Fruit fly (Drosophila melanogaster) whole organism, embryonic: ENCODE results near the gene Pc.
A peak's percentile ranks its signal among the peaks of the same experiment; 100 is the strongest.

Experiments used
- CG10366 ChIP-seq: fragments of 200-800 bp; sonication (Bioruptor generic); IDR thresholded peaks from 2 replicates; pipeline ENCODE4 v1.3.6; 2022; ENCODE audit warnings: missing biosample characterization, missing genetic modification characterization
- CG13287 ChIP-seq: fragments of 200-800 bp; sonication (Bioruptor generic); IDR thresholded peaks from 2 replicates; pipeline ENCODE4 v1.3.6; 2022; ENCODE audit warnings: missing biosample characterization, missing genetic modification characterization; ENCODE audit not compliant: partially characterized antibody
- CG14441 ChIP-seq: fragments of 200-800 bp; sonication (Bioruptor generic); IDR thresholded peaks from 2 replicates; pipeline ENCODE4 v1.3.6; 2022; ENCODE audit warnings: missing biosample characterization, missing genetic modification characterization
- CG15011 ChIP-seq: fragments of 200-800 bp; sonication (Bioruptor generic); optimal IDR thresholded peaks from 3 replicates; lab custom pipeline; 2018; ENCODE audit warnings: missing biosample characterization, mild to moderate bottlenecking, missing genetic modification characterization
- CG15073 ChIP-seq: fragments of 200-800 bp; sonication (Bioruptor generic); optimal IDR thresholded peaks from 2 replicates; lab custom pipeline; 2016; ENCODE audit warnings: missing biosample characterization, missing genetic modification characterization
- CG1603 ChIP-seq: fragments of 200-800 bp; sonication (Bioruptor generic); optimal IDR thresholded peaks from 2 replicates; lab custom pipeline; 2019; ENCODE audit warnings: missing biosample characterization, mild to moderate bottlenecking, missing genetic modification characterization, moderate library complexity
- CG17186 ChIP-seq: fragments of 200-800 bp; sonication (Bioruptor generic); optimal IDR thresholded peaks from 3 replicates; lab custom pipeline; 2017; ENCODE audit warnings: missing biosample characterization, missing genetic modification reagents, missing genetic modification characterization
- CG1832 ChIP-seq: fragments of 200-800 bp; sonication (Bioruptor generic); optimal IDR thresholded peaks from 2 replicates; lab custom pipeline; 2017; ENCODE audit warnings: missing biosample characterization, mild to moderate bottlenecking, missing genetic modification characterization, inconsistent platforms
- CG2120 ChIP-seq: fragments of 200-800 bp; sonication (Bioruptor generic); optimal IDR thresholded peaks from 3 replicates; lab custom pipeline; 2016; ENCODE audit warnings: missing biosample characterization, missing genetic modification characterization
- CG3847 ChIP-seq: fragments of 200-800 bp; sonication (Bioruptor generic); IDR thresholded peaks from 2 replicates; pipeline ENCODE4 v1.3.6; 2022; ENCODE audit warnings: missing biosample characterization, missing genetic modification characterization
- CG4617 ChIP-seq: fragments of 200-800 bp; sonication (Bioruptor generic); optimal IDR thresholded peaks from 3 replicates; lab custom pipeline; 2016; ENCODE audit warnings: missing biosample characterization, missing genetic modification characterization, borderline replicate concordance
- CG6683 ChIP-seq: fragments of 200-800 bp; sonication (Bioruptor generic); optimal IDR thresholded peaks from 2 replicates; lab custom pipeline; 2017; ENCODE audit warnings: missing biosample characterization, mild to moderate bottlenecking, missing genetic modification characterization, missing genetic modification reagents
- CG7357 ChIP-seq: fragments of 200-800 bp; sonication (Bioruptor generic); IDR thresholded peaks from 3 replicates; pipeline ENCODE4 v1.3.6; 2022; ENCODE audit warnings: missing biosample characterization, missing genetic modification characterization
- CTCF ChIP-seq: fragments of 200-800 bp; sonication (Bioruptor generic); optimal IDR thresholded peaks from 2 replicates; lab custom pipeline; 2017; ENCODE audit warnings: missing biosample characterization, mild to moderate bottlenecking, missing genetic modification characterization, moderate library complexity
- D ChIP-seq, 2 experiments: fragments of 200-800 bp in 1 of 2; fragments of >200 bp in 1 of 2; sonication (Bioruptor generic) in 1 of 2; optimal IDR thresholded peaks; 2 replicates in 1 of 2; 3 replicates in 1 of 2; lab custom pipeline; 2017; ENCODE audit warnings: mild to moderate bottlenecking in 1 of 2, missing biosample characterization in 1 of 2, missing genetic modification characterization in 1 of 2, missing genetic modification reagents in 1 of 2
- Dip3 ChIP-seq: fragments of 200-800 bp; sonication (Bioruptor generic); optimal IDR thresholded peaks from 3 replicates; lab custom pipeline; 2016; ENCODE audit warnings: missing biosample characterization, missing genetic modification characterization
- Dp ChIP-seq: fragments of 200-800 bp; sonication (Bioruptor generic); optimal IDR thresholded peaks from 2 replicates; lab custom pipeline; 2018; ENCODE audit warnings: missing biosample characterization, mild to moderate bottlenecking, missing genetic modification characterization, moderate library complexity
- Dref ChIP-seq: fragments of 200-800 bp; sonication (Bioruptor generic); IDR thresholded peaks from 2 replicates; pipeline ENCODE4 v1.3.6; 2022; ENCODE audit warnings: missing biosample characterization, missing genetic modification characterization
- Fer1 ChIP-seq: fragments of 200-800 bp; sonication (Bioruptor generic); optimal IDR thresholded peaks from 2 replicates; lab custom pipeline; 2017; ENCODE audit warnings: missing biosample characterization, mild to moderate bottlenecking, missing genetic modification characterization
- Kr ChIP-seq: fragments of 200-800 bp; sonication (Bioruptor generic); optimal IDR thresholded peaks from 2 replicates; lab custom pipeline; 2017; ENCODE audit warnings: missing biosample characterization, mild to moderate bottlenecking, missing genetic modification characterization
- MBD-R2 ChIP-seq: fragments of 200-800 bp; sonication (Bioruptor generic); IDR thresholded peaks from 2 replicates; pipeline ENCODE4 v1.3.6; 2022; ENCODE audit warnings: missing biosample characterization, missing genetic modification characterization
- Mrtf ChIP-seq: fragments of 200-800 bp; sonication (Bioruptor generic); IDR thresholded peaks from 3 replicates; pipeline ENCODE4 v1.3.6; 2022; ENCODE audit warnings: missing biosample characterization, missing genetic modification characterization
- NfI ChIP-seq: fragments of 200-800 bp; sonication (Bioruptor generic); optimal IDR thresholded peaks from 3 replicates; lab custom pipeline; 2018; ENCODE audit warnings: missing biosample characterization, mild to moderate bottlenecking, missing genetic modification characterization, moderate library complexity
- Optix ChIP-seq: fragments of 200-800 bp; sonication (Bioruptor generic); IDR thresholded peaks from 3 replicates; pipeline ENCODE4 v1.3.6; 2022; ENCODE audit warnings: missing biosample characterization, missing genetic modification characterization
- PHDP ChIP-seq: fragments of 200-800 bp; sonication (Bioruptor generic); optimal IDR thresholded peaks from 3 replicates; lab custom pipeline; 2018; ENCODE audit warnings: missing biosample characterization, mild to moderate bottlenecking, missing genetic modification characterization, moderate library complexity
- Pdp1 ChIP-seq, 2 experiments: fragments of 200-800 bp; sonication (Bioruptor generic); optimal IDR thresholded peaks; 3 replicates each; lab custom pipeline; 2016; ENCODE audit warnings: missing biosample characterization in 2 of 2, missing genetic modification characterization in 2 of 2, mild to moderate bottlenecking in 1 of 2, moderate library complexity in 1 of 2
- Sin3A ChIP-seq: fragments of >200 bp; optimal IDR thresholded peaks from 2 replicates; lab custom pipeline; 2018
- Xbp1 ChIP-seq: fragments of 200-800 bp; sonication (Bioruptor generic); optimal IDR thresholded peaks from 3 replicates; lab custom pipeline; 2016; ENCODE audit warnings: missing biosample characterization, mild to moderate bottlenecking, missing genetic modification characterization
- YL-1 ChIP-seq: fragments of 200-800 bp; sonication (Bioruptor generic); optimal IDR thresholded peaks from 3 replicates; lab custom pipeline; 2017; ENCODE audit warnings: missing biosample characterization, mild to moderate bottlenecking, missing genetic modification characterization
- amos ChIP-seq: fragments of 200-800 bp; sonication (Bioruptor generic); IDR thresholded peaks from 2 replicates; pipeline ENCODE4 v1.3.6; 2022; ENCODE audit warnings: missing biosample characterization, missing genetic modification characterization; ENCODE audit not compliant: partially characterized antibody
- bsh ChIP-seq, 2 experiments: fragments of 200-800 bp; sonication (Bioruptor generic); optimal IDR thresholded peaks; 2 replicates each; lab custom pipeline; 2017 to 2018; ENCODE audit warnings: mild to moderate bottlenecking in 2 of 2, missing biosample characterization in 2 of 2, missing genetic modification characterization in 2 of 2, moderate library complexity in 1 of 2
- cg ChIP-seq: fragments of 200-800 bp; sonication (Bioruptor generic); optimal IDR thresholded peaks from 3 replicates; lab custom pipeline; 2019; ENCODE audit warnings: missing biosample characterization, mild to moderate bottlenecking, missing genetic modification characterization, moderate library complexity
- dm ChIP-seq: fragments of 200-800 bp; sonication (Bioruptor generic); optimal IDR thresholded peaks from 3 replicates; lab custom pipeline; 2016; ENCODE audit warnings: missing biosample characterization, missing genetic modification characterization
- ems ChIP-seq: fragments of 200-800 bp; sonication (Bioruptor generic); optimal IDR thresholded peaks from 3 replicates; lab custom pipeline; 2016; ENCODE audit warnings: missing biosample characterization, missing genetic modification characterization
- jing ChIP-seq: fragments of 200-800 bp; sonication (Bioruptor generic); optimal IDR thresholded peaks from 2 replicates; lab custom pipeline; 2018; ENCODE audit warnings: missing biosample characterization, mild to moderate bottlenecking, missing genetic modification characterization
- nom ChIP-seq: fragments of 200-800 bp; sonication (Bioruptor generic); optimal IDR thresholded peaks from 2 replicates; lab custom pipeline; 2017; ENCODE audit warnings: missing biosample characterization, missing genetic modification characterization, mild to moderate bottlenecking, moderate library complexity, missing genetic modification reagents
- row ChIP-seq: fragments of 200-800 bp; sonication (Bioruptor generic); IDR thresholded peaks from 3 replicates; pipeline ENCODE4 v1.3.6; 2022; ENCODE audit warnings: missing biosample characterization, missing genetic modification characterization
- salm ChIP-seq: fragments of 200-800 bp; sonication (Bioruptor generic); optimal IDR thresholded peaks from 2 replicates; lab custom pipeline; 2018; ENCODE audit warnings: missing biosample characterization, mild to moderate bottlenecking, missing genetic modification characterization
- sc ChIP-seq, 3 experiments: fragments of >200 bp in 2 of 3; fragments of 200-800 bp in 1 of 3; sonication (Bioruptor generic) in 1 of 3; optimal IDR thresholded peaks; 2 replicates in 2 of 3; 3 replicates in 1 of 3; lab custom pipeline; 2017; ENCODE audit warnings: mild to moderate bottlenecking in 1 of 3, missing biosample characterization in 1 of 3, missing genetic modification characterization in 1 of 3, missing genetic modification reagents in 1 of 3
- schlank ChIP-seq: fragments of 200-800 bp; sonication (Bioruptor generic); optimal IDR thresholded peaks from 2 replicates; lab custom pipeline; 2018; ENCODE audit warnings: missing biosample characterization, mild to moderate bottlenecking, missing genetic modification characterization
- sens ChIP-seq: fragments of 200-800 bp; sonication (Bioruptor generic); peaks from one replicate; lab custom pipeline; 2016; ENCODE audit warnings: missing biosample characterization, missing genetic modification characterization
- shn ChIP-seq: fragments of 200-800 bp; sonication (Bioruptor generic); optimal IDR thresholded peaks from 3 replicates; lab custom pipeline; 2016; ENCODE audit warnings: missing biosample characterization, missing genetic modification characterization
- tgo ChIP-seq: fragments of 200-800 bp; sonication (Bioruptor generic); IDR thresholded peaks from 3 replicates; pipeline ENCODE4 v1.3.6; 2022; ENCODE audit warnings: missing biosample characterization, missing genetic modification characterization
- tup ChIP-seq: fragments of 200-800 bp; sonication (Bioruptor generic); optimal IDR thresholded peaks from 2 replicates; lab custom pipeline; 2016; ENCODE audit warnings: missing biosample characterization, mild to moderate bottlenecking, missing genetic modification characterization, moderate library complexity
- unc-4 ChIP-seq: fragments of 200-800 bp; sonication (Bioruptor generic); IDR thresholded peaks from 2 replicates; pipeline ENCODE4 v1.3.6; 2022; ENCODE audit warnings: missing biosample characterization, missing genetic modification characterization; ENCODE audit not compliant: partially characterized antibody

Gene Pc

DNA sequence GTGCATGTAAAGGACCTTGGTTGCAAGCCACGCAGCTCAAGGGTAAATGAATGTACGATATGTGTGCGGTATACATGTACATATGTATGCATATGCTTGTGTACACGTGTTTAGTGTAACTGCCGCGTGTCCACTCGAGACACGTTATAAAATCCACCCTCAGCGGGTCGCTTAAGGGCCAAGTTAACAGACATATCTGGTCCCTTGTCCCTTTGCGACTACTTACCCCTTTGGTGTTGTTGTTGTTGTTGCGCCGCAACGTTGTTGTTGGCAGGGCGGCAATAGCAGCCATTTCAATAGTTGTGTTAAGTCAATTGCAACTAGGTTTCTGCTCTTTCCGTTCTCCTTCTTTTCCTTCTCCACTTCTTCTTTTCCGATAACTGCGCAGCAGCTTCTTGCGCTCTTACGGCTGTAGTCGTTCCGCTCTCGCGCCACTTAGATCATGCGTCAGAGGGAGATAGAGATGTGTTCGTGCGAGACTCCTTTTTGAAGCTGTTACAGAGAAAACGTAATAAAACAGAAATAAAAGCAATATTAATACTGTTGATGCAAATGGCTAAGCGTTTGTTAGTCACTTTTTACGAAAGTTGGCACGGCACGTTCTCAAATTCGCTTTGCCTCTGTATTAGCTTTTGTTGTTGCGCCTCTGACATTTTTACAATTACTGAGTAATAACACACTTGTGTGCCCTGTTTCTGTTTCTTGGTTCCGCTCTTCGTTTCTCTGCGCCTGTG lies 28.8 kb upstream of the Pc start (continued):
- peak; percentile 34 for TF ChIP-seq nom
- TF ChIP-seq Kr (GFP tag; lab: Kevin White, UChicago), result peak; percentile 81
- no peak for TF ChIP-seq CG7357 (GFP tag; lab: Robert Waterston, UW)
- peak; percentile 67 for TF ChIP-seq CG1832 (GFP tag; lab: Kevin White, UChicago)

dm6 chr3L:21343254-21344083 lies 25.6 kb upstream of the Pc start, which contains the start of the genes Tbc1d8-9 and CG32436:
Gene Tbc1d8-9, minus strand, starts transcription at chr3L:21343716.
Gene CG32436, plus strand, starts transcription at chr3L:21344033.
- no peak for TF ChIP-seq Mrtf
- TF ChIP-seq dm, result peak; percentile 1
- TF ChIP-seq CG10366 (GFP tag; lab: Robert Waterston, UW), result no peak
- TF ChIP-seq unc-4, result peak; percentile 37; the same call in 1 of the 2 replicates
- no peak for TF ChIP-seq Dip3
- TF ChIP-seq bsh (GFP tag; optimal IDR thresholded peaks at IDR 0.05; lab: Kevin White, UChicago), result no peak
- peak; percentile 37 for TF ChIP-seq YL-1 (GFP tag; lab: Kevin White, UChicago)
- no peak for TF ChIP-seq jing (GFP tag; lab: Kevin White, UChicago)
- no peak for TF ChIP-seq schlank (tag; lab: Kevin White, UChicago)
- TF ChIP-seq D (optimal IDR thresholded peaks at IDR 0.05; lab: Kevin White, UChicago), result no peak
- no peak for TF ChIP-seq D (GFP tag; optimal IDR thresholded peaks at IDR 0.05; lab: Kevin White, UChicago)
- TF ChIP-seq Optix (GFP tag; lab: Robert Waterston, UW), result no peak
- peak; percentile 15 for TF ChIP-seq CTCF (GFP tag; lab: Kevin White, UChicago)
- TF ChIP-seq salm (tag; lab: Kevin White, UChicago), result no peak
- TF ChIP-seq shn (GFP tag; lab: Kevin White, UChicago), result no peak
- TF ChIP-seq MBD-R2, result peak; percentile 83
- TF ChIP-seq Sin3A (lab: Kevin White, UChicago), result peak; percentile 22
- no peak for TF ChIP-seq Xbp1 (GFP tag; lab: Kevin White, UChicago)
- TF ChIP-seq row (GFP tag; lab: Robert Waterston, UW), result peak; percentile 41; the same call in 1 of the 3 replicates
- TF ChIP-seq CG14441 (GFP tag; lab: Robert Waterston, UW), result no peak
- TF ChIP-seq CG3847, result peak; percentile 23; the same call in 1 of the 2 replicates
- TF ChIP-seq amos, result peak; percentile 28; the same call in 1 of the 2 replicates
- TF ChIP-seq PHDP, result no peak
- no peak for TF ChIP-seq tup (GFP tag; lab: Kevin White, UChicago)
- peak; percentile 36; the same call in 1 of the 2 replicates for TF ChIP-seq CG13287 (GFP tag; lab: Robert Waterston, UW)
- peak in 1 of 2 experiments; percentile 55 for TF ChIP-seq Pdp1 (GFP tag; optimal IDR thresholded peaks at IDR 0.05; lab: Kevin White, UChicago)
- no peak for TF ChIP-seq CG6683 (GFP tag; lab: Kevin White, UChicago)
- TF ChIP-seq sens, result peak; percentile 42
- no peak for TF ChIP-seq ems (GFP tag; lab: Kevin White, UChicago)
- peak; percentile 12 for TF ChIP-seq Fer1
- TF ChIP-seq CG4617, result peak; percentile 87
- TF ChIP-seq NfI, result no peak
- no peak for TF ChIP-seq CG2120
- TF ChIP-seq CG1603 (tag; lab: Kevin White, UChicago), result peak; percentile 60
- no peak for TF ChIP-seq CG15011 (GFP tag; lab: Kevin White, UChicago)
- no peak for TF ChIP-seq CG15073
- peak; percentile 72 for TF ChIP-seq Dp (GFP tag; lab: Kevin White, UChicago)
- peak; percentile 74 for TF ChIP-seq cg (GFP tag; lab: Kevin White, UChicago)
- 0 out of 2 replicates have a peak, but pooled peaks have one; percentile 29 for TF ChIP-seq Dref
- TF ChIP-seq tgo (GFP tag; lab: Robert Waterston, UW), result no peak
- TF ChIP-seq sc (optimal IDR thresholded peaks at IDR 0.05; lab: Kevin White, UChicago), result no peak
- no peak for TF ChIP-seq sc (GFP tag; optimal IDR thresholded peaks at IDR 0.05; lab: Kevin White, UChicago)
- peak; percentile 95 for TF ChIP-seq CG17186
